In genomic region chr3R:11196648-11197388, dm6 we compare ENCODE assay signal across 1 fruit fly cellular context.
TF ChIP-seq lines count a peak whose summit lies in the region.

No protein-coding gene starts in this region.

TF ChIP-seq in whole organism, embryonic, 481 proteins besides CTCF, POLR2A, EP300 and RAD21 (continued from another document):
- TF ChIP-seq MESR4 (GFP tag; optimal IDR thresholded peaks at IDR 0.05; lab: Kevin White, UChicago) = peak; percentile 19
- peak; percentile 90 for TF ChIP-seq fu2 (GFP tag; optimal IDR thresholded peaks at IDR 0.05; lab: Kevin White, UChicago)
- peak; percentile 100 for TF ChIP-seq CG31441 (GFP tag; IDR thresholded peaks at IDR 0.05; lab: Robert Waterston, UW)
- TF ChIP-seq dmrt99B (tag; optimal IDR thresholded peaks at IDR 0.05; lab: Kevin White, UChicago) = peak; percentile 100
- TF ChIP-seq HLHmδ (GFP tag; optimal IDR thresholded peaks at IDR 0.05; lab: Kevin White, UChicago) = no peak
- 0 out of 3 replicates have a peak, but pooled peaks have one; percentile 35 for TF ChIP-seq z (GFP tag; IDR thresholded peaks at IDR 0.05; lab: Robert Waterston, UW)
- TF ChIP-seq CG15011 (GFP tag; optimal IDR thresholded peaks at IDR 0.05; lab: Kevin White, UChicago) = peak; percentile 98
- TF ChIP-seq pum (GFP tag; optimal IDR thresholded peaks at IDR 0.05; lab: Kevin White, UChicago) = peak; percentile 82
- peak; percentile 82 for TF ChIP-seq sens-2 (GFP tag; IDR thresholded peaks at IDR 0.05; lab: Robert Waterston, UW)
- TF ChIP-seq CG32532 (GFP tag; IDR thresholded peaks at IDR 0.05; lab: Robert Waterston, UW) = peak; percentile 99
- peak; percentile 93 for TF ChIP-seq CG10274 (GFP tag; optimal IDR thresholded peaks at IDR 0.05; lab: Kevin White, UChicago)
- peak; percentile 82 for TF ChIP-seq CG12769 (tag; optimal IDR thresholded peaks at IDR 0.05; lab: Kevin White, UChicago)
- TF ChIP-seq Optix (GFP tag; IDR thresholded peaks at IDR 0.05; lab: Robert Waterston, UW) = no peak; the same call in 2 of the 3 replicates
- TF ChIP-seq zf30C (GFP tag; optimal IDR thresholded peaks at IDR 0.05; lab: Kevin White, UChicago) = no peak
- TF ChIP-seq CG8290 (GFP tag; optimal IDR thresholded peaks at IDR 0.05; lab: Kevin White, UChicago) = peak; percentile 91
- peak; percentile 77 to 84 for TF ChIP-seq CG8290 (tag; optimal IDR thresholded peaks at IDR 0.05; lab: Kevin White, UChicago)
- TF ChIP-seq inv (GFP tag; IDR thresholded peaks at IDR 0.05; lab: Robert Waterston, UW; ENCODE audit: partially characterized antibody) = no peak
- TF ChIP-seq CG42726 (GFP tag; IDR thresholded peaks at IDR 0.05; lab: Robert Waterston, UW; ENCODE audit: partially characterized antibody) = no peak
- peak; percentile 99 for TF ChIP-seq row (GFP tag; IDR thresholded peaks at IDR 0.05; lab: Robert Waterston, UW)
- TF ChIP-seq dan (GFP tag; IDR thresholded peaks at IDR 0.05; lab: Robert Waterston, UW) = peak; percentile 64; the same call in 1 of the 2 replicates
- peak; percentile 93 for TF ChIP-seq CG11560 (tag; IDR thresholded peaks at IDR 0.05; lab: Robert Waterston, UW)
- TF ChIP-seq Dbx (GFP tag; IDR thresholded peaks at IDR 0.05; lab: Robert Waterston, UW) = peak; percentile 99
- peak; percentile 99 for TF ChIP-seq phol (tag; optimal IDR thresholded peaks at IDR 0.05; lab: Kevin White, UChicago)
- peak; percentile 94 for TF ChIP-seq sr (GFP tag; IDR thresholded peaks at IDR 0.05; lab: Robert Waterston, UW)
- no peak for TF ChIP-seq pb (GFP tag; optimal IDR thresholded peaks at IDR 0.05; lab: Kevin White, UChicago)
- peak; percentile 94 for TF ChIP-seq cas (GFP tag; IDR thresholded peaks at IDR 0.05; lab: Robert Waterston, UW)
- TF ChIP-seq Deaf1 (tag; optimal IDR thresholded peaks at IDR 0.05; lab: Kevin White, UChicago) = peak; percentile 76
- TF ChIP-seq sens (GFP tag; lab: Kevin White, UChicago) = peak; percentile 97
- TF ChIP-seq lab (GFP tag; optimal IDR thresholded peaks at IDR 0.05; lab: Kevin White, UChicago) = peak; percentile 99
- peak; percentile 90 for TF ChIP-seq CG18011 (GFP tag; optimal IDR thresholded peaks at IDR 0.05; lab: Kevin White, UChicago)
- TF ChIP-seq Dip3 (GFP tag; optimal IDR thresholded peaks at IDR 0.05; lab: Kevin White, UChicago) = peak; percentile 88
- TF ChIP-seq CG5180 (GFP tag; optimal IDR thresholded peaks at IDR 0.05; lab: Kevin White, UChicago) = peak; percentile 93
- peak; percentile 68 for TF ChIP-seq mirr (GFP tag; optimal IDR thresholded peaks at IDR 0.05; lab: Kevin White, UChicago)
- TF ChIP-seq CG14014 (GFP tag; IDR thresholded peaks at IDR 0.05; lab: Robert Waterston, UW) = peak; percentile 98
